Worm (Caenorhabditis elegans) whole organism, L3 larva: Measurements from ENCODE around the gene F11C1.9.

Experiments used
- R02D3.7 ChIP-seq: fragments of 150-350 bp; optimal IDR thresholded peaks from 2 replicates; lab custom pipeline; 2014; ENCODE audit warnings: missing biosample characterization, missing genetic modification characterization
- aly-2 ChIP-seq: fragments of 150-350 bp; optimal IDR thresholded peaks from 2 replicates; lab custom pipeline; 2014; ENCODE audit warnings: missing biosample characterization, missing genetic modification characterization
- ama-1 ChIP-seq: fragments of 150-350 bp; optimal IDR thresholded peaks from 2 replicates; lab custom pipeline; 2018
- ceh-16 ChIP-seq: sonication (generic microtip); optimal IDR thresholded peaks from 2 replicates; lab custom pipeline; 2017; ENCODE audit warnings: missing biosample characterization, missing genetic modification characterization
- ceh-82 ChIP-seq: fragments of 150-350 bp; optimal IDR thresholded peaks from 2 replicates; lab custom pipeline; 2014; ENCODE audit warnings: missing biosample characterization, missing genetic modification characterization
- daf-12 ChIP-seq: fragments of 150-350 bp; optimal IDR thresholded peaks from 2 replicates; lab custom pipeline; 2014; ENCODE audit warnings: missing biosample characterization, missing genetic modification reagents, missing genetic modification characterization
- egl-27 ChIP-seq: sonication (generic microtip); optimal IDR thresholded peaks from 4 replicates; lab custom pipeline; 2017; ENCODE audit warnings: missing biosample characterization, missing genetic modification reagents, missing genetic modification characterization
- egl-5 ChIP-seq: fragments of 150-350 bp; optimal IDR thresholded peaks from 2 replicates; lab custom pipeline; 2017; ENCODE audit warnings: missing biosample characterization, missing genetic modification reagents, missing genetic modification characterization, inconsistent platforms
- elt-1 ChIP-seq: fragments of 150-350 bp; optimal IDR thresholded peaks from 2 replicates; lab custom pipeline; 2014; ENCODE audit warnings: missing biosample characterization, missing genetic modification characterization
- elt-2 ChIP-seq: sonication (generic microtip); optimal IDR thresholded peaks from 2 replicates; lab custom pipeline; 2016; ENCODE audit warnings: missing genetic modification reagents, mild to moderate bottlenecking, missing genetic modification characterization, missing compliant biosample characterization
- fkh-10 ChIP-seq: sonication (generic microtip); optimal IDR thresholded peaks from 2 replicates; lab custom pipeline; 2017; ENCODE audit warnings: missing biosample characterization, missing genetic modification reagents, missing genetic modification characterization
- fkh-2 ChIP-seq: fragments of 150-350 bp; optimal IDR thresholded peaks from 2 replicates; lab custom pipeline; 2014; ENCODE audit warnings: missing biosample characterization, missing genetic modification reagents, missing genetic modification characterization
- fos-1 ChIP-seq: fragments of 150-350 bp; optimal IDR thresholded peaks from 2 replicates; lab custom pipeline; 2014; ENCODE audit warnings: missing biosample characterization, missing genetic modification characterization
- lin-15B ChIP-seq: fragments of 150-350 bp; optimal IDR thresholded peaks from 2 replicates; lab custom pipeline; 2014; ENCODE audit warnings: missing biosample characterization, missing genetic modification characterization
- mdl-1 ChIP-seq: fragments of 150-350 bp; optimal IDR thresholded peaks from 2 replicates; lab custom pipeline; 2014; ENCODE audit warnings: missing biosample characterization, missing genetic modification characterization
- nfya-1 ChIP-seq: sonication (generic microtip); optimal IDR thresholded peaks from 2 replicates; lab custom pipeline; 2017; ENCODE audit warnings: missing genetic modification characterization, mild to moderate bottlenecking, missing compliant biosample characterization, antibody characterized with exemption, moderate library complexity; ENCODE audit not compliant: insufficient read depth
- nhr-23 ChIP-seq: fragments of 150-350 bp; optimal IDR thresholded peaks from 2 replicates; lab custom pipeline; 2014; ENCODE audit warnings: missing biosample characterization, missing genetic modification reagents, missing genetic modification characterization
- nhr-237 ChIP-seq: fragments of 150-350 bp; optimal IDR thresholded peaks from 2 replicates; lab custom pipeline; 2014; ENCODE audit warnings: missing biosample characterization, missing genetic modification characterization
- nhr-25 ChIP-seq: sonication (generic microtip); optimal IDR thresholded peaks from 2 replicates; lab custom pipeline; 2017; ENCODE audit warnings: missing biosample characterization, missing genetic modification characterization
- nhr-28 ChIP-seq: fragments of 150-350 bp; optimal IDR thresholded peaks from 2 replicates; lab custom pipeline; 2014; ENCODE audit warnings: missing biosample characterization, missing genetic modification characterization
- nhr-43 ChIP-seq: sonication (generic microtip); optimal IDR thresholded peaks from 2 replicates; lab custom pipeline; 2016; ENCODE audit warnings: mild to moderate bottlenecking, missing genetic modification characterization, missing compliant biosample characterization; ENCODE audit not compliant: poor library complexity, severe bottlenecking
- nhr-67 ChIP-seq: fragments of 150-350 bp; optimal IDR thresholded peaks from 2 replicates; lab custom pipeline; 2014; ENCODE audit warnings: missing biosample characterization, missing genetic modification characterization
- nhr-76 ChIP-seq: fragments of 150-350 bp; sonication (generic microtip); optimal IDR thresholded peaks from 5 replicates; lab custom pipeline; 2014; ENCODE audit warnings: missing biosample characterization, missing genetic modification characterization
- nhr-77 ChIP-seq: fragments of 150-350 bp; optimal IDR thresholded peaks from 2 replicates; lab custom pipeline; 2014; ENCODE audit warnings: missing biosample characterization, missing genetic modification characterization
- snpc-4 ChIP-seq: fragments of 150-350 bp; optimal IDR thresholded peaks from 2 replicates; lab custom pipeline; 2014; ENCODE audit warnings: missing biosample characterization, missing genetic modification characterization
- tbx-2 ChIP-seq: sonication (generic microtip); optimal IDR thresholded peaks from 2 replicates; lab custom pipeline; 2016; ENCODE audit warnings: mild to moderate bottlenecking, missing genetic modification characterization, missing compliant biosample characterization
- unc-39 ChIP-seq: sonication (generic microtip); optimal IDR thresholded peaks from 4 replicates; lab custom pipeline; 2017; ENCODE audit warnings: missing biosample characterization, missing genetic modification characterization
- unc-62 ChIP-seq: fragments of 150-350 bp; sonication (generic microtip); optimal IDR thresholded peaks from 4 replicates; lab custom pipeline; 2014; ENCODE audit warnings: missing biosample characterization, missing genetic modification reagents, missing genetic modification characterization
- zag-1 ChIP-seq: fragments of 150-350 bp; optimal IDR thresholded peaks from 2 replicates; lab custom pipeline; 2014; ENCODE audit warnings: missing biosample characterization, missing genetic modification characterization
- ztf-11 ChIP-seq: fragments of 150-350 bp; optimal IDR thresholded peaks from 2 replicates; lab custom pipeline; 2014; ENCODE audit warnings: missing biosample characterization, missing genetic modification characterization

Gene F11C1.9

ce11 chrX:12943166-12943565, 34.2 kb downstream of the F11C1.9 start, which contains the start of gene gmap-2:
Gene gmap-2, minus strand, starts transcription at chrX:12943266.
- TF ChIP-seq ceh-16 (no peak), R02D3.7 (tag; lab: Kevin White, UChicago) (no peak), ztf-11 (tag; lab: Kevin White, UChicago) (no peak), fos-1 (tag; lab: Kevin White, UChicago) (no peak), nhr-237 (no peak), egl-5 (tag; lab: Kevin White, UChicago) (no peak), lin-15B (no peak), fkh-2 (no peak), nhr-43 (tag; lab: Kevin White, UChicago) (no peak), ceh-82 (tag; lab: Kevin White, UChicago) (no peak), nhr-76 (tag; lab: Kevin White, UChicago) (no peak), snpc-4 (tag; lab: Kevin White, UChicago) (no peak), egl-27 (tag; lab: Kevin White, UChicago) (no peak), unc-62 (GFP tag; lab: Kevin White, UChicago) (no peak)

ce11 chrX:12942296-12942695, 35.1 kb downstream of the F11C1.9 start:
- no peak for TF ChIP-seq fkh-2
- peak; percentile 5 for TF ChIP-seq nhr-43 (tag; lab: Kevin White, UChicago)
- peak; percentile 25 for TF ChIP-seq nhr-25 (tag; lab: Kevin White, UChicago)
- TF ChIP-seq nhr-77 (tag; lab: Kevin White, UChicago): no peak
- no peak for TF ChIP-seq nhr-28 (tag; lab: Kevin White, UChicago)

ce11 chrX:12940811-12941210, 36.5 kb downstream of the F11C1.9 start, which contains the start of gene gmap-3:
Gene gmap-3, minus strand, starts transcription at chrX:12940958.
- TF ChIP-seq nhr-237: no peak
- peak; percentile 65 for TF ChIP-seq nhr-25 (tag; lab: Kevin White, UChicago)
- no peak for TF ChIP-seq nhr-77 (tag; lab: Kevin White, UChicago)

DNA sequence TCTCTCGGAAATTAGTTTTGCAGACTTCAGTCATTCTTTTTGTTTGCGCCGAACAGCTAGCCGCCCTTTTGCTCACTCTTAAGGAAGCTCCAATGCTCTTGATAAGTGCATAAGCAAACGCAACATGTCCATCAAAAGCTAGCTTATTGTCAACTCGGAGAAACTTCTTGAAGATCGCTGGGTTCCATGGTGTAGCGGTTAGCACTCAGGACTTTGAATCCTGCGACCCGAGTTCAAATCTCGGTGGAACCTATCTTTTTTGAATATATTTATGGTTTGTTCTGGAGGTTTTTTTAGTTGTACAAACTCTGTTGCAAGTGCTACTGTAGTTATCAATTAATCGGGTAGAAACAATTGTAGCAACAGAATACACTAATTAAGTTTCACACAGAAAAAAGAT, 39.8 kb downstream of the F11C1.9 start:
- no peak for TF ChIP-seq fkh-10 (GFP tag; lab: Kevin White, UChicago)
- TF ChIP-seq daf-12 (tag; lab: Kevin White, UChicago): no peak
- no peak for TF ChIP-seq nhr-67 (tag; lab: Kevin White, UChicago)
- no peak for TF ChIP-seq nfya-1 (tag; lab: Kevin White, UChicago)
- no peak for TF ChIP-seq ceh-82 (tag; lab: Kevin White, UChicago)
- TF ChIP-seq nhr-23 (tag; lab: Kevin White, UChicago): no peak
- TF ChIP-seq nhr-237: no peak
- no peak for TF ChIP-seq egl-27 (tag; lab: Kevin White, UChicago)
- no peak for TF ChIP-seq zag-1 (tag; lab: Kevin White, UChicago)
- no peak for TF ChIP-seq unc-39 (tag; lab: Kevin White, UChicago)
- TF ChIP-seq, all 47 proteins: peak for 0

DNA sequence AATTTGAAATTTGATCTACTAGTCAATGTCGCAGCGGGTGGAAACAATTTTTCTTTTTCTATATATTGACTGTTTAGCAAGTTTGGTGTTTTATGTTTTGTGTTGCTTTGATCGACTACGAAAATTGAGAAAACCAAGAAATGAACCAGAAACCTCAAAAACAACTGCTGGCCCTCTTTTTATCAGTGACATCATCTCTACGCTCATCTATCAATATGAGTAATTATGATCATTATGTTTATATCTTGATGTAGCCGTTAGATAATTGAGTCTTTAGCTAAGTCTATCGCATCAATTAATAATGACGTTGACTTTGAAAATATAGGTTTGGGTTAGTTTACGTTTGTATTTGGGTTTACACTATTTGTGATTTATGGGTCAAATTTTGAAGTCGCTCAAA, 41.7 kb downstream of the F11C1.9 start:
- TF ChIP-seq ceh-16 (no peak), nhr-28 (tag; lab: Kevin White, UChicago) (no peak), nhr-76 (tag; lab: Kevin White, UChicago) (no peak), elt-2 (tag; lab: Kevin White, UChicago) (no peak), aly-2 (tag; lab: Kevin White, UChicago) (no peak), elt-1 (tag; lab: Kevin White, UChicago) (peak; percentile 65)
- TF ChIP-seq, all 47 proteins: peak for 1

DNA sequence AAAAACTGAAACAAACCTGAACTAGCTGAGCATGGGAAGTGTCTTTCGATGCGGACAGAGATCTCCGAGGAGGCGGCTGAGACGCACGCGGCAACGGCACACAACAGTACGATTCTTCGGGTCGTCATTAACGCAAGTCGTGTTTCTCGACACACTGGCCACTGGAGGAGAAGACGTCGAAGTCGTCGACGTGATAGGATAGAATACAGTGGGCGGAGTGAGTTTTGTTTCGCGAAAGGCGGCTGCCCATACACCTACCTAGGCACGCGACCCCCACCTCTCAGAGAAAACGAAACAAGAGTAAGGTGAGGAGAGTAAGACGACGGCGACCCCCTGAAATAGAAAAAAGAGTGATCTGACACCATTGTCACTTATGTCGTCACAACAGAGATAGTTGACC, 42.6 kb downstream of the F11C1.9 start, which contains the start of gene gmap-1:
Gene gmap-1 (minus strand): TSS at position 211 of the 400 bp plus-strand sequence.
- TF ChIP-seq nhr-25 (tag; lab: Kevin White, UChicago) (peak; percentile 80), nhr-23 (tag; lab: Kevin White, UChicago) (peak; percentile 42), nhr-77 (tag; lab: Kevin White, UChicago) (no peak), mdl-1 (tag; lab: Kevin White, UChicago) (no peak), nhr-43 (tag; lab: Kevin White, UChicago) (peak; percentile 39), ama-1 (lab: Kevin White, UChicago) (peak; percentile 4), nfya-1 (tag; lab: Kevin White, UChicago) (peak; percentile 31), tbx-2 (tag; lab: Kevin White, UChicago) (no peak), fkh-10 (GFP tag; lab: Kevin White, UChicago) (no peak)
